Fruit fly (Drosophila melanogaster): ENCODE measurements around the gene GC1.

Gene GC1

dm6 chr3R:11967262-11968029 lies at the start of gene GC1, which contains the start of gene CG12213 (continued):
- TF ChIP-seq CG7556 (GFP tag; optimal IDR thresholded peaks at IDR 0.05) (no peak), CG18011 (GFP tag; optimal IDR thresholded peaks at IDR 0.05) (no peak), CG12744 (GFP tag; optimal IDR thresholded peaks at IDR 0.05) (no peak), CG42726 (GFP tag; IDR thresholded peaks at IDR 0.05; ENCODE audit: partially characterized antibody) (peak; percentile 97), pnt (GFP tag; optimal IDR thresholded peaks at IDR 0.05) (no peak), ftz-f1 (GFP tag; optimal IDR thresholded peaks at IDR 0.05) (no peak), sqz (GFP tag; optimal IDR thresholded peaks at IDR 0.05) (peak; percentile 60), pan (optimal IDR thresholded peaks at IDR 0.05) (no peak), pan (GFP tag; optimal IDR thresholded peaks at IDR 0.05 in 1 of 2, IDR thresholded peaks at IDR 0.05 in 1 of 2) (peak in 1 of 2 experiments; percentile 28), CG4707 (GFP tag; optimal IDR thresholded peaks at IDR 0.05) (no peak), CG7357 (GFP tag; IDR thresholded peaks at IDR 0.05) (no peak), pfk (GFP tag; optimal IDR thresholded peaks at IDR 0.05) (no peak), corto (GFP tag; optimal IDR thresholded peaks at IDR 0.05) (peak; percentile 57), Dbx (GFP tag; IDR thresholded peaks at IDR 0.05) (0 out of 3 replicates have a peak, but pooled peaks have one; percentile 21), Pdp1 (GFP tag; optimal IDR thresholded peaks at IDR 0.05) (no peak), CG8944 (GFP tag; optimal IDR thresholded peaks at IDR 0.05) (no peak), NC2β (GFP tag; optimal IDR thresholded peaks at IDR 0.05) (no peak), CTCF (GFP tag; optimal IDR thresholded peaks at IDR 0.05) (no peak), Scr (GFP tag; IDR thresholded peaks at IDR 0.05; ENCODE audit: partially characterized antibody) (peak; percentile 99), lbe (GFP tag; optimal IDR thresholded peaks at IDR 0.05) (peak; percentile 32), HLH4C (GFP tag; IDR thresholded peaks at IDR 0.05; ENCODE audit: partially characterized antibody) (peak; percentile 97), bigmax (GFP tag; optimal IDR thresholded peaks at IDR 0.05) (no peak), Sox102F (GFP tag; optimal IDR thresholded peaks at IDR 0.05) (no peak), CG15479 (GFP tag; optimal IDR thresholded peaks at IDR 0.05) (no peak), CG9727 (GFP tag; optimal IDR thresholded peaks at IDR 0.05) (peak; percentile 55), Dip2 (GFP tag; IDR thresholded peaks at IDR 0.05) (no peak), D (optimal IDR thresholded peaks at IDR 0.05) (no peak), D (GFP tag; optimal IDR thresholded peaks at IDR 0.05) (no peak), Optix (GFP tag; IDR thresholded peaks at IDR 0.05) (no peak), Ada2b (GFP tag; IDR thresholded peaks at IDR 0.05) (no peak), CG1024 (GFP tag; IDR thresholded peaks at IDR 0.05) (no peak), CG12391 (tag; optimal IDR thresholded peaks at IDR 0.05) (peak; percentile 70), Antp (GFP tag; optimal IDR thresholded peaks at IDR 0.05) (no peak), ken (GFP tag; IDR thresholded peaks at IDR 0.05) (no peak), twi (tag; optimal IDR thresholded peaks at IDR 0.05) (peak; percentile 14), E2f2 (GFP tag; IDR thresholded peaks at IDR 0.05) (peak; percentile 81), vvl (GFP tag; IDR thresholded peaks at IDR 0.05) (peak; percentile 10; the same call in 1 of the 2 replicates), CG4820 (GFP tag; optimal IDR thresholded peaks at IDR 0.05) (no peak), wek (GFP tag; optimal IDR thresholded peaks at IDR 0.05) (peak; percentile 2), Asciz (GFP tag; optimal IDR thresholded peaks at IDR 0.05) (no peak), CG2889 (GFP tag; IDR thresholded peaks at IDR 0.05) (no peak), al (GFP tag; IDR thresholded peaks at IDR 0.05) (0 out of 2 replicates have a peak, but pooled peaks have one; percentile 17), CG2120 (GFP tag; optimal IDR thresholded peaks at IDR 0.05) (peak; percentile 50), Doc2 (GFP tag; IDR thresholded peaks at IDR 0.05) (no peak), Dad (GFP tag; optimal IDR thresholded peaks at IDR 0.05) (peak; percentile 10), CG10462 (GFP tag; optimal IDR thresholded peaks at IDR 0.05) (no peak), NFAT (GFP tag; IDR thresholded peaks at IDR 0.05) (0 out of 2 replicates have a peak, but pooled peaks have one; percentile 28), lola (GFP tag; optimal IDR thresholded peaks at IDR 0.05) (peak in 1 of 3 experiments; percentile 44), grn (GFP tag; optimal IDR thresholded peaks at IDR 0.05) (peak; percentile 44), Max (GFP tag; optimal IDR thresholded peaks at IDR 0.05) (peak; percentile 55)
